Worm (Caenorhabditis elegans) whole organism, L3 larva: ENCODE measurements around the gene hadb-1.

ENCODE experiments used
- ama-1 ChIP-seq: fragments of 150-350 bp; optimal IDR thresholded peaks from 2 replicates; lab custom pipeline; 2018
- elt-3 ChIP-seq, 3 experiments: fragments of 150-350 bp in 1 of 3; sonication (generic microtip) in 2 of 3; optimal IDR thresholded peaks; 2 replicates in 2 of 3; 4 replicates in 1 of 3; lab custom pipeline; 2014 to 2017; ENCODE audit warnings: missing biosample characterization in 3 of 3, missing genetic modification characterization in 3 of 3
- lin-39 ChIP-seq: fragments of 150-350 bp; optimal IDR thresholded peaks from 2 replicates; lab custom pipeline; 2018; ENCODE audit warnings: missing biosample characterization, missing genetic modification reagents, missing genetic modification characterization
- nhr-23 ChIP-seq: fragments of 150-350 bp; optimal IDR thresholded peaks from 2 replicates; lab custom pipeline; 2014; ENCODE audit warnings: missing biosample characterization, missing genetic modification reagents, missing genetic modification characterization
- nhr-25 ChIP-seq: sonication (generic microtip); optimal IDR thresholded peaks from 2 replicates; lab custom pipeline; 2017; ENCODE audit warnings: missing biosample characterization, missing genetic modification characterization
- nhr-28 ChIP-seq: fragments of 150-350 bp; optimal IDR thresholded peaks from 2 replicates; lab custom pipeline; 2014; ENCODE audit warnings: missing biosample characterization, missing genetic modification characterization
- snpc-4 ChIP-seq: fragments of 150-350 bp; optimal IDR thresholded peaks from 2 replicates; lab custom pipeline; 2014; ENCODE audit warnings: missing biosample characterization, missing genetic modification characterization
- tbx-2 ChIP-seq: sonication (generic microtip); optimal IDR thresholded peaks from 2 replicates; lab custom pipeline; 2016; ENCODE audit warnings: mild to moderate bottlenecking, missing genetic modification characterization, missing compliant biosample characterization
- ztf-11 ChIP-seq: fragments of 150-350 bp; optimal IDR thresholded peaks from 2 replicates; lab custom pipeline; 2014; ENCODE audit warnings: missing biosample characterization, missing genetic modification characterization

- TF ChIP-seq nhr-25, result no peak
- no peak for TF ChIP-seq nhr-23 (tag; lab: Kevin White, UChicago)
- no peak for TF ChIP-seq ama-1 (lab: Kevin White, UChicago)
- TF ChIP-seq elt-3 (tag; optimal IDR thresholded peaks at IDR 0.05; lab: Kevin White, UChicago), result no peak
- TF ChIP-seq snpc-4 (tag; lab: Kevin White, UChicago), result no peak
- no peak for TF ChIP-seq nhr-28 (tag; lab: Kevin White, UChicago)
- no peak for TF ChIP-seq tbx-2 (tag; lab: Kevin White, UChicago)
- no peak for TF ChIP-seq lin-39 (tag; lab: Kevin White, UChicago)
- TF ChIP-seq ztf-11 (tag; lab: Kevin White, UChicago), result no peak
Measured at ce11 chrIII:8689143-8689542, 855 bp upstream of the hadb-1 start.
